Worm (Caenorhabditis elegans): ENCODE results near the gene T19H5.7.

Gene T19H5.7

DNA sequence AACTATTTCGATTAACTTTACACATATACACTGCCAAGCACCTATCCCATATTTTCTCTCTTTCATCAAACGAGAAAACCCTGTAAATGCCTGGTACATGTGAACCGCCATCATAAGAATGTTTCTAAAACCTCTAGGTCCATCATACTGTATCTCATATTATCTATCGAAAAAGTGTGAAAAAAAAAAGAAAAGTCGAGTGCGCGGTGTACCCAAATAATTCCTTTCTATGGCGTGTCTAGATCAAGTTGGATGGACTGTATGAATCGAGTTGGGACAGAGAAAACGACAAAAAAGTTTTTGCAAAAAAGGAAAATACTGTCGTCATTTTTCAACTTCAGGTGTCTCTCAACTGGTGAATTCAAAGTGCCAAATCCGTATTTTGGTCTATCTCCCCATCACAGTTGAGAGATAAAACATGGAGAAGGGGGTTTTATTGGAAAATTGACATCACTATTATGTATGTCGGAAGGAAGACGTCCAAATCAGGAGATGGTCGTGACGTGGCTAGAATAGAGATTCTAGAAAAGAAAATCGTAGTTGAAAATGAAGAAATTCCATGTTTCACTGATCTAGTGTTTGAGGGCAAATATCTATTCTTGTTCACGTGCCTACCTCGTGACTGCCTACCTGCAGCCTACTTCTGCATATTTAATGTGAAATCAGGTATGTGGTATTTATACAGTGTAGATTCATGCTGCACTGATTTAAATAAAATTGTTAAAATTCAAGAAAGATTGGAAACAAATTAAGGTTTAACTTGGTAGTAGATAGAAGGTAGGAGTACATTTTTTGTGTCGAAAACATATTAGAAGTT is 13.5 kb upstream of the T19H5.7 start:
- TF ChIP-seq K11D2.4 (GFP tag; IDR thresholded peaks at IDR 0.05) (0 out of 2 replicates have a peak, but pooled peaks have one; percentile 33), lin-40 (tag; optimal IDR thresholded peaks at IDR 0.05) (peak; percentile 47), nhr-27 (tag; optimal IDR thresholded peaks at IDR 0.05) (no peak), somi-1 (GFP tag; optimal IDR thresholded peaks at IDR 0.05) (peak; percentile 43)

ce11 chrII:9491045-9491444 is 11.1 kb upstream of the T19H5.7 start:
- TF ChIP-seq ztf-22 (GFP tag; optimal IDR thresholded peaks at IDR 0.05): no peak
- 0 out of 2 replicates have a peak, but pooled peaks have one; percentile 39 for TF ChIP-seq lin-26 (GFP tag; IDR thresholded peaks at IDR 0.05)
- peak; percentile 89 for TF ChIP-seq hmg-1.2 (GFP tag; IDR thresholded peaks at IDR 0.05)
- TF ChIP-seq bed-2 (GFP tag; IDR thresholded peaks at IDR 0.05): 0 out of 2 replicates have a peak, but pooled peaks have one; percentile 6

DNA sequence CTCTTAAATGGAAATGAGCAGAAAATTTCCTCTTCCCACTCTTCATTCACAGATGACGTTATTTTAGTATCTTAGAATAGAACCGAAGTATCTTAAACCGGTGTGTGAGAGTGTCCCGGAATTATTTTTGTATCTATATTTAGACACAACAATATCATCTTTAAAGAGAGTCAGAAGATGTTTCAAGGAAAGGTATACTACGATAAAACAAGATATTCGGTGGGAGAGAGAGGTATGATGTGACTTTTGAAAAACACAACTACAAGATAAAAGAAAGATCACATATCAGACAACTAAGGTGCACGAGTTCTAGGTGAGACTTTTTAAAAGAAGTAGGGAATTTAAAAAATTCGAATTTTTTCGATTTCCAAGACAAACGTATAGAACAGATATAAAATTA is 10.7 kb upstream of the T19H5.7 start:
- TF ChIP-seq hsf-1 (GFP tag; IDR thresholded peaks at IDR 0.05): no peak
- no peak for TF ChIP-seq dox-1 (GFP tag; IDR thresholded peaks at IDR 0.05)
- TF ChIP-seq ztf-26 (tag; optimal IDR thresholded peaks at IDR 0.05): no peak
- TF ChIP-seq B0261.1 (tag; optimal IDR thresholded peaks at IDR 0.05): no peak
- TF ChIP-seq snpc-4 (GFP tag; optimal IDR thresholded peaks at IDR 0.05): no peak
- TF ChIP-seq snpc-4 (tag; optimal IDR thresholded peaks at IDR 0.05): no peak
- TF ChIP-seq unc-62 (GFP tag; optimal IDR thresholded peaks at IDR 0.05): no peak

ce11 chrII:9489922-9490321 is 10.0 kb upstream of the T19H5.7 start:
- no peak for TF ChIP-seq zfh-2 (GFP tag; conservative IDR thresholded peaks at IDR 0.05)

- TF ChIP-seq dpl-1 (GFP tag; optimal IDR thresholded peaks at IDR 0.05): no peak
- 0 out of 2 replicates have a peak, but pooled peaks have one; percentile 30 for TF ChIP-seq sea-2 (GFP tag; IDR thresholded peaks at IDR 0.05)
- TF ChIP-seq lin-26 (GFP tag; IDR thresholded peaks at IDR 0.05): peak; percentile 52; the same call in 1 of the 2 replicates
- TF ChIP-seq ZK185.1 (tag; optimal IDR thresholded peaks at IDR 0.05; ENCODE audit: poor library complexity, severe bottlenecking): peak; percentile 32
- TF ChIP-seq Y56A3A.18 (GFP tag; IDR thresholded peaks at IDR 0.05): no peak
- TF ChIP-seq cebp-2 (GFP tag; IDR thresholded peaks at IDR 0.05): no peak
- TF ChIP-seq T26A5.8 (tag; optimal IDR thresholded peaks at IDR 0.05): no peak
- TF ChIP-seq Y95B8A.8 (GFP tag; IDR thresholded peaks at IDR 0.05): no peak
- no peak for TF ChIP-seq nhr-179 (tag; optimal IDR thresholded peaks at IDR 0.05)
- no peak for TF ChIP-seq mes-4 (tag; optimal IDR thresholded peaks at IDR 0.05)
- TF ChIP-seq fkh-3 (tag; optimal IDR thresholded peaks at IDR 0.05): no peak
- no peak for TF ChIP-seq rcor-1 (GFP tag; IDR thresholded peaks at IDR 0.05)
- TF ChIP-seq somi-1 (GFP tag; optimal IDR thresholded peaks at IDR 0.05): peak; percentile 67
- no peak for TF ChIP-seq gei-17 (GFP tag; optimal IDR thresholded peaks at IDR 0.05)
- no peak for TF ChIP-seq nhr-27 (tag; optimal IDR thresholded peaks at IDR 0.05)
- TF ChIP-seq snpc-4 (GFP tag; optimal IDR thresholded peaks at IDR 0.05): no peak
- TF ChIP-seq snpc-4 (tag; optimal IDR thresholded peaks at IDR 0.05): peak in 1 of 4 experiments; percentile 12
- no peak for TF ChIP-seq B0035.1 (tag; optimal IDR thresholded peaks at IDR 0.05)
- TF ChIP-seq snpc-3.4 (tag; optimal IDR thresholded peaks at IDR 0.05): no peak
- TF ChIP-seq nfyb-1 (GFP tag; IDR thresholded peaks at IDR 0.05): peak; percentile 29; the same call in 1 of the 2 replicates
- no peak for TF ChIP-seq Y67H2A.10 (GFP tag; conservative IDR thresholded peaks at IDR 0.05)
- no peak for TF ChIP-seq hlh-12 (tag; optimal IDR thresholded peaks at IDR 0.05)
- TF ChIP-seq Y53G8AR.9 (GFP tag; conservative IDR thresholded peaks at IDR 0.05): no peak
- TF ChIP-seq egl-44 (GFP tag; IDR thresholded peaks at IDR 0.05): peak; percentile 73
- TF ChIP-seq rpc-1 (optimal IDR thresholded peaks at IDR 0.05): no peak
- TF ChIP-seq rpc-1 (tag; optimal IDR thresholded peaks at IDR 0.05): no peak
- TF ChIP-seq mxl-1 (tag; optimal IDR thresholded peaks at IDR 0.05): no peak
- TF ChIP-seq mcd-1 (GFP tag; IDR thresholded peaks at IDR 0.05): peak; percentile 33; the same call in 1 of the 2 replicates
- no peak for TF ChIP-seq ceh-40 (GFP tag; IDR thresholded peaks at IDR 0.05)
Observed at ce11 chrII:9487337-9487950, 7.5 kb upstream of the T19H5.7 start, which contains the start of gene T19H5.4. T19H5.4 (minus strand) TSS chrII:9487387.
